Worm (Caenorhabditis elegans) whole organism, L4/young adult: Measurements from ENCODE around the gene clec-138.

ENCODE experiments used
- W03F9.2 ChIP-seq: fragments of 150-350 bp; optimal IDR thresholded peaks from 2 replicates; lab custom pipeline; 2014; ENCODE audit warnings: missing biosample characterization, missing genetic modification characterization
- dao-5 ChIP-seq: sonication (generic microtip); optimal IDR thresholded peaks from 2 replicates; lab custom pipeline; 2016; ENCODE audit warnings: missing genotype, missing genetic modification characterization, moderate library complexity, missing compliant biosample characterization
- him-1 ChIP-seq: sonication (generic microtip); optimal IDR thresholded peaks from 2 replicates; lab custom pipeline; 2016; ENCODE audit warnings: missing genotype, missing genetic modification reagents, missing genetic modification characterization, missing compliant biosample characterization

DNA sequence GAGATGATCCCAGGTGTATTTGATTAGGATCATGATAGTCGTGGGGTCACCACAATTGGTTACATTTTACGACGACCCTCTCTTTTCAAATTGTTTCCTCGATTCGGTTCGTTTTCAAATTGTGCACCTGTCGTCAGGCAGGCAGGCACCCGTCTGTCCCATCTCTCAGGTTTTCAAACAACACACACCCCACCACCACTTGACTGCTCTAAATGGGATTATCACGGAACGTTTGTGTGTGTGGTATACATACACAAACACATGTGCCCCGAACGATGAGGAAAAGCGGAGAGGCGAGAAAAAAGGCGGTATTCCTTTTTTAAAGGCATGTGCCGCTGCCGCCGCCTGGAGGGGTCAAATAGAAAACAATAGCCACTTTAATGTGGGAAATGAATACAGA lies 34.3 kb downstream of the clec-138 start:
- TF ChIP-seq him-1 (tag; lab: Kevin White, UChicago) (no peak), dao-5 (no peak), W03F9.2 (no peak)
